Worm (Caenorhabditis elegans): ENCODE results near the gene nlp-63.
A peak's percentile ranks its signal among the peaks of the same experiment; 100 is the strongest.

The nlp-63 gene

DNA sequence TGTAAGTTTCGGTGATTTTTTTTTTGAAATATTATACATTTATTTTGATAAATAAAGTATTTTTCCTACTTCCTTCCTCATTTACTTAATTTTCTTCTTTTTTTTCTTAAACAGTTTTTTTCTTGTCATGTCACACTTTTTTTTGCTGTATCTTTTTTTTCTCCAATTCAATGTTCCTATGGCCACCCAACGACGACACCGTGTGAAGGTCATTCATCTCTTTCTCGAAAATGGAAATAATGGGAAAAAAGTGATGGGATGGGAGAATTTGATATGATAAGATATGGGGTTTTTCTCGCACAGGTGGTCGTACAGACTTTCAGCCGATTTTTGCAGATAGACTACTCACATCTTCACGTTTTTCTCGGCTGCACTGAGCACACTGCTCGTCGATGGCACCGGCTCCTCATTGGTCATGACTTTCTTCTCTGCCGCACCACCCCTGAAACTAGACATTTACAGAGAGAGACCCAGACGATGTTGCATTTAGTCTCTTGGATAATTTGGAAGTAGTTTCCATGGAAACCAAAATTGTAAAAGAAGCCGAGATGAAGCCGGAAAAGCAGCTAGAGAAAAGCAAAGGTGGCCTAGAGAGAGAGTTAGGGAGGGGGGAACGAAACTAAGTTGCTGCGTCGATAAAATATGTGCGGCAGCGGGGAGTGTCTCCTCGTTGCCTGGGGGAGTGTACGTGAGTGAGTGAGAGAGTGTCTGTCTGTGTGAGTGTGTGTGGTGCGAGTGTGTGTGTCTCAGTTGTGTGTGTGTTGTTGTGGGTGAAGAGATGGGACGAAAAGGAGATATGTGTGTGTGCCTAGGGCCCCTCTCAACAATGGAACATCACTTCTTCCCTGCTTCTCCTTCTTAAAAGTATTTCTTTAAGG is 13.9 kb downstream of the nlp-63 start, which contains the start of gene daf-19 (continued):
- peak; percentile 61 for TF ChIP-seq F13H6.1 (tag; optimal IDR thresholded peaks at IDR 0.05)

ce11 chrII:10170837-10171318 is 15.7 kb downstream of the nlp-63 start, which contains the start of gene gpd-4:
gpd-4 (plus strand) TSS chrII:10171268.
- no peak for TF ChIP-seq mdl-1 (tag; optimal IDR thresholded peaks at IDR 0.05)
- no peak for TF ChIP-seq ama-1 (optimal IDR thresholded peaks at IDR 0.05)
- no peak for TF ChIP-seq ztf-1 (GFP tag; conservative IDR thresholded peaks at IDR 0.05)
- no peak for TF ChIP-seq ztf-4 (tag; optimal IDR thresholded peaks at IDR 0.05)

DNA sequence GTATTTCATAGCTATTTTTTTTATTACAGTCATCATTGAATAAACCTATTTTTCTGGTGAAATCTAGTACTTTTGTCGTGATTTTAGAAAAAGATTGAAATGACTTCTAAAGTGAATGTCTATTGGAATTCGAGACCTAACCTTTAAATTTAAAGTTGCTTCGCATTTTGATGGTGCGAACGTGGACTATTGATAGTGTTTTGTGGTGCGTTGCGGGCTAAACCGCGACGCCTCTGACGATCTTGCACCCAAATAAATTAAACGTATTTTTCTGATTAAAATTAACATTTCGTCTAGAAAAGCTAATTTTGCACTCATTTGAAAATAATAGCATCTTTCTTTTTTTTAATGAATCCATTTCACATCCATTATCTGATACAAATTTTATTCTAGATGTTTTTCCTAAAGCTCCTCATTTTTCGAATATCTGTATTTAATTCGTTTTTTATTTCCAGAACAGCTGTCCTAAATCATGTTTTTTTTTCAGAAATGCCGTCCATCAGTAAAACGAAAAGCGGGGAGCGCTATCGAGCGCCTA is 17.3 kb downstream of the nlp-63 start, which contains the start of gene wbp-11:
TSS of gene wbp-11 (plus strand) at position 488 of the 538 bp plus-strand sequence.
- TF ChIP-seq nhr-129 (tag; optimal IDR thresholded peaks at IDR 0.05) (peak; percentile 38), unc-55 (GFP tag; optimal IDR thresholded peaks at IDR 0.05) (peak; percentile 51), sem-4 (tag; optimal IDR thresholded peaks at IDR 0.05) (no peak), sma-9 (GFP tag; optimal IDR thresholded peaks at IDR 0.05) (peak; percentile 0), sma-9 (tag; optimal IDR thresholded peaks at IDR 0.05) (no peak), R02D3.7 (tag; optimal IDR thresholded peaks at IDR 0.05) (no peak), crh-2 (tag; optimal IDR thresholded peaks at IDR 0.05) (peak; percentile 16), egl-27 (tag; optimal IDR thresholded peaks at IDR 0.05) (no peak), C34F6.9 (tag; optimal IDR thresholded peaks at IDR 0.05) (peak; percentile 49), ama-1 (optimal IDR thresholded peaks at IDR 0.05) (no peak), lsy-2 (tag; optimal IDR thresholded peaks at IDR 0.05) (peak in 1 of 2 experiments; percentile 53)

DNA sequence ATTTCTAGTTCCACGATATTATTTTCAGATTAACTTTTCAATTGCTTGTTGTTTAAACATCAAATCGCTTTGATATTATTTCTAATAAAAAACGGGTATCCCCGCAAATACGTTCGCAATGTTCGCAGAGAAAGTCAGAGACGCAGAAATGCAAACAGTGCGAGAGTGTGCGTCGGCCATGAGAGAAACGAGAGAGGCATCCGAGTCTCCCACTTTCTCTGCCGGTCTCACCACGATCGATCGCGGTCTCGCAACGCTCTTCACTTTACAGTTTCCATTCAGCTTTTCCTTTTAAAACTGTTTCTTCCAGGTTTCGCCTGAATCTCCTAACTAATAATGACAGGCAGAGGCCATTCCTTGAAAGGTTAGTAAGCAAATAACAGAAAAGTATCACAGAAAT is 19.1 kb downstream of the nlp-63 start, which contains the start of gene F33H1.4:
TSS of gene F33H1.4 (plus strand) at position 311 of the 400 bp plus-strand sequence.
- TF ChIP-seq sma-3 (GFP tag; optimal IDR thresholded peaks at IDR 0.05) (peak; percentile 24), nhr-129 (tag; optimal IDR thresholded peaks at IDR 0.05) (peak; percentile 47), sma-9 (GFP tag; optimal IDR thresholded peaks at IDR 0.05) (peak; percentile 48), sma-9 (tag; optimal IDR thresholded peaks at IDR 0.05) (no peak), egl-27 (tag; optimal IDR thresholded peaks at IDR 0.05) (no peak), R02D3.7 (tag; optimal IDR thresholded peaks at IDR 0.05) (no peak), nhr-21 (tag; optimal IDR thresholded peaks at IDR 0.05) (peak; percentile 44), ZK546.5 (tag; optimal IDR thresholded peaks at IDR 0.05) (no peak), nhr-10 (tag; optimal IDR thresholded peaks at IDR 0.05) (no peak), lsy-2 (tag; optimal IDR thresholded peaks at IDR 0.05) (peak; percentile 61 to 96), nhr-12 (tag; optimal IDR thresholded peaks at IDR 0.05) (no peak), gmeb-1 (tag; optimal IDR thresholded peaks at IDR 0.05) (no peak), nhr-6 (tag; optimal IDR thresholded peaks at IDR 0.05) (no peak), unc-39 (tag; optimal IDR thresholded peaks at IDR 0.05) (no peak), unc-55 (GFP tag; optimal IDR thresholded peaks at IDR 0.05) (peak; percentile 71), blmp-1 (tag; optimal IDR thresholded peaks at IDR 0.05; ENCODE audit: insufficient read depth) (peak; percentile 68), C34F6.9 (tag; optimal IDR thresholded peaks at IDR 0.05) (peak; percentile 76), alr-1 (tag; optimal IDR thresholded peaks at IDR 0.05) (no peak), lin-13 (GFP tag; optimal IDR thresholded peaks at IDR 0.05) (peak; percentile 98), lin-11 (tag; optimal IDR thresholded peaks at IDR 0.05) (peak; percentile 37), lin-39 (tag; optimal IDR thresholded peaks at IDR 0.05) (no peak), nhr-25 (tag; optimal IDR thresholded peaks at IDR 0.05) (no peak), fos-1 (tag; optimal IDR thresholded peaks at IDR 0.05) (peak; percentile 38)

DNA sequence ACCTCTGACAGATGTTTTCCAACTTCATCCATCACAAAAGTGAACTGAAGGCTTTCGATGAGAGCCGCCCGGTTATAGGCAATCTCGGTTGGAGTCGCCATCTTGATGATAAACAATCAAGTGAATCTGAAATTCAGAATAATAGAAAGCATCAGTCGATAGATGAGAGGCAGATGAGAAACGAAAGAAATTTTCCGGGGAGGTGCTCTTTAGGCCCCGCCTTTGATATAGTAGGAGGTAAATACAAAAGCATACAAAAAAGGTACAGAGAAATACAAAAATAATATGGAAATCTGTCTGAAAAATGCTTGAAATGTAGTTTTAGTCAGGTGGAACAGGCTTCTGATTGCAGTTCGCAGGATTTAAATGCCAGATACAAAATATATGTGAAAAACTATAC is 27.4 kb downstream of the nlp-63 start, which contains the start of gene srd-1:
TSS of gene srd-1 (minus strand) at position 101 of the 400 bp plus-strand sequence.
- no peak for TF ChIP-seq nhr-237 (tag; optimal IDR thresholded peaks at IDR 0.05)
- TF ChIP-seq elt-1 (tag; optimal IDR thresholded peaks at IDR 0.05): no peak
- no peak for TF ChIP-seq sma-9 (GFP tag; optimal IDR thresholded peaks at IDR 0.05)
- TF ChIP-seq sma-9 (tag; optimal IDR thresholded peaks at IDR 0.05): no peak
